Worm (Caenorhabditis elegans) whole organism, young adult: Measurements from ENCODE around the gene arrd-13.

ENCODE experiments used
- B0261.1 ChIP-seq: sonication (generic microtip); optimal IDR thresholded peaks from 2 replicates; lab custom pipeline; 2016; ENCODE audit warnings: mild to moderate bottlenecking, missing genetic modification characterization, moderate library complexity, missing compliant biosample characterization
- F37B4.10 ChIP-seq: fragments of 200-800 bp; sonication (Bioruptor generic); IDR thresholded peaks from 2 replicates; pipeline ENCODE4 v1.3.6; 2022; ENCODE audit warnings: missing genetic modification characterization, missing compliant biosample characterization
- K12H6.12 ChIP-seq: fragments of 200-800 bp; sonication (Bioruptor generic); optimal IDR thresholded peaks from 2 replicates; lab custom pipeline; 2018; ENCODE audit warnings: mild to moderate bottlenecking, missing genetic modification characterization, missing compliant biosample characterization
- T07F8.4 ChIP-seq: sonication (generic microtip); optimal IDR thresholded peaks from 2 replicates; lab custom pipeline; 2016; ENCODE audit warnings: mild to moderate bottlenecking, missing genetic modification characterization, moderate library complexity, missing compliant biosample characterization
- Y53F4B.3 ChIP-seq: fragments of 200-800 bp; sonication (Bioruptor generic); IDR thresholded peaks from 2 replicates; pipeline ENCODE4 v1.3.6; 2022; ENCODE audit warnings: missing genetic modification reagents, missing genetic modification characterization, missing compliant biosample characterization
- ccch-3 ChIP-seq: fragments of 200-800 bp; sonication (Bioruptor generic); optimal IDR thresholded peaks from 2 replicates; lab custom pipeline; 2018; ENCODE audit warnings: mild to moderate bottlenecking, missing genetic modification characterization, missing compliant biosample characterization
- ceh-40 ChIP-seq: fragments of 200-800 bp; sonication (Bioruptor generic); IDR thresholded peaks from 2 replicates; pipeline ENCODE4 v1.3.6; 2022; ENCODE audit warnings: missing genetic modification characterization, missing compliant biosample characterization
- ceh-58 ChIP-seq: fragments of 200-800 bp; sonication (Bioruptor generic); IDR thresholded peaks from 2 replicates; pipeline ENCODE4 v1.3.6; 2022; ENCODE audit warnings: missing genetic modification characterization, missing compliant biosample characterization
- dpl-1 ChIP-seq: fragments of 150-350 bp; optimal IDR thresholded peaks from 2 replicates; lab custom pipeline; 2014; ENCODE audit warnings: missing biosample characterization, missing genetic modification reagents, missing genetic modification characterization
- egl-18 ChIP-seq: fragments of 200-800 bp; sonication (Bioruptor generic); IDR thresholded peaks from 2 replicates; pipeline ENCODE4 v1.3.6; 2022; ENCODE audit warnings: missing genetic modification reagents, missing genetic modification characterization, missing compliant biosample characterization
- egrh-3 ChIP-seq: fragments of 200-800 bp; sonication (Bioruptor generic); IDR thresholded peaks from 2 replicates; pipeline ENCODE4 v1.3.6; 2022; ENCODE audit warnings: missing genetic modification reagents, missing genetic modification characterization, missing compliant biosample characterization
- hsf-1 ChIP-seq: fragments of 200-800 bp; sonication (Bioruptor generic); IDR thresholded peaks from 2 replicates; pipeline ENCODE4 v1.3.6; 2022; ENCODE audit warnings: missing genetic modification reagents, missing genetic modification characterization, missing compliant biosample characterization
- lin-35 ChIP-seq, 3 experiments: fragments of 150-350 bp in 2 of 3; sonication (generic microtip) in 1 of 3; optimal IDR thresholded peaks; 2 replicates each; lab custom pipeline; 2014 to 2018; ENCODE audit warnings: missing biosample characterization in 3 of 3, missing genetic modification characterization in 3 of 3, missing genetic modification reagents in 3 of 3
- lin-40 ChIP-seq: sonication (generic microtip); optimal IDR thresholded peaks from 2 replicates; lab custom pipeline; 2016; ENCODE audit warnings: missing genetic modification characterization, mild to moderate bottlenecking, missing compliant biosample characterization, missing genotype, missing genetic modification reagents
- madf-8 ChIP-seq: fragments of 200-800 bp; sonication (Bioruptor generic); conservative IDR thresholded peaks from 2 replicates; pipeline ENCODE4 v1.3.6; 2022; ENCODE audit warnings: missing genetic modification reagents, missing genetic modification characterization, missing compliant biosample characterization
- mcd-1 ChIP-seq: fragments of 200-800 bp; sonication (Bioruptor generic); IDR thresholded peaks from 2 replicates; pipeline ENCODE4 v1.3.6; 2022; ENCODE audit warnings: missing genetic modification reagents, missing genetic modification characterization, missing compliant biosample characterization
- mel-28 ChIP-seq: sonication (generic microtip); optimal IDR thresholded peaks from 2 replicates; lab custom pipeline; 2016; ENCODE audit warnings: borderline replicate concordance, mild to moderate bottlenecking, missing genetic modification characterization, missing compliant biosample characterization
- nfyb-1 ChIP-seq: fragments of 200-800 bp; sonication (Bioruptor generic); IDR thresholded peaks from 2 replicates; pipeline ENCODE4 v1.3.6; 2022; ENCODE audit warnings: missing genetic modification reagents, missing genetic modification characterization, missing compliant biosample characterization
- nhr-179 ChIP-seq: sonication (generic microtip); optimal IDR thresholded peaks from 2 replicates; lab custom pipeline; 2016; ENCODE audit warnings: mild to moderate bottlenecking, missing genetic modification characterization, missing compliant biosample characterization
- nhr-27 ChIP-seq: fragments of 200-800 bp; sonication (Bioruptor generic); optimal IDR thresholded peaks from 2 replicates; lab custom pipeline; 2018; ENCODE audit warnings: mild to moderate bottlenecking, missing genetic modification characterization, moderate library complexity, missing compliant biosample characterization
- nhr-90 ChIP-seq: sonication (generic microtip); optimal IDR thresholded peaks from 2 replicates; lab custom pipeline; 2016; ENCODE audit warnings: missing genotype, mild to moderate bottlenecking, missing genetic modification characterization, missing compliant biosample characterization
- rpc-1 ChIP-seq, 2 experiments: fragments of 150-350 bp in 1 of 2; sonication (generic microtip) in 1 of 2; optimal IDR thresholded peaks; 2 replicates each; lab custom pipeline; 2014 to 2018; ENCODE audit warnings: missing biosample characterization in 1 of 2, missing genetic modification characterization in 1 of 2, missing genetic modification reagents in 1 of 2, missing genotype in 1 of 2
- snpc-1.1 ChIP-seq: sonication (generic microtip); optimal IDR thresholded peaks from 2 replicates; lab custom pipeline; 2017; ENCODE audit warnings: missing genetic modification characterization, mild to moderate bottlenecking, missing compliant biosample characterization, antibody characterized with exemption, moderate library complexity, missing genotype, missing genetic modification reagents; ENCODE audit not compliant: insufficient read depth
- snpc-1.3 ChIP-seq: sonication (generic microtip); optimal IDR thresholded peaks from 2 replicates; lab custom pipeline; 2017; ENCODE audit warnings: missing genetic modification characterization, mild to moderate bottlenecking, missing compliant biosample characterization, antibody characterized with exemption, moderate library complexity, missing genotype, missing genetic modification reagents; ENCODE audit not compliant: insufficient read depth
- snpc-3.4 ChIP-seq: sonication (generic microtip); optimal IDR thresholded peaks from 2 replicates; lab custom pipeline; 2017; ENCODE audit warnings: missing genetic modification characterization, mild to moderate bottlenecking, missing compliant biosample characterization, antibody characterized with exemption, moderate library complexity, missing genotype, missing genetic modification reagents
- snpc-4 ChIP-seq, 5 experiments: fragments of 150-350 bp in 1 of 5; sonication (generic microtip) in 4 of 5; optimal IDR thresholded peaks; 2 replicates each; lab custom pipeline; 2014 to 2018; ENCODE audit warnings: missing genetic modification characterization in 5 of 5, missing biosample characterization in 3 of 5, antibody characterized with exemption in 2 of 5, mild to moderate bottlenecking in 2 of 5, missing compliant biosample characterization in 2 of 5, missing genotype in 2 of 5, moderate library complexity in 2 of 5, missing genetic modification reagents in 1 of 5
- unc-62 ChIP-seq: fragments of 150-350 bp; optimal IDR thresholded peaks from 2 replicates; lab custom pipeline; 2014; ENCODE audit warnings: missing biosample characterization, missing genetic modification reagents, missing genetic modification characterization
- zfh-2 ChIP-seq: fragments of 200-800 bp; sonication (Bioruptor generic); conservative IDR thresholded peaks from 2 replicates; pipeline ENCODE4 v1.3.6; 2022; ENCODE audit warnings: missing genetic modification reagents, missing genetic modification characterization, missing compliant biosample characterization
- ztf-28 ChIP-seq: fragments of 200-800 bp; sonication (Bioruptor generic); IDR thresholded peaks from 2 replicates; pipeline ENCODE4 v1.3.6; 2022; ENCODE audit warnings: missing genetic modification reagents, missing genetic modification characterization, missing compliant biosample characterization

arrd-13 gene

DNA sequence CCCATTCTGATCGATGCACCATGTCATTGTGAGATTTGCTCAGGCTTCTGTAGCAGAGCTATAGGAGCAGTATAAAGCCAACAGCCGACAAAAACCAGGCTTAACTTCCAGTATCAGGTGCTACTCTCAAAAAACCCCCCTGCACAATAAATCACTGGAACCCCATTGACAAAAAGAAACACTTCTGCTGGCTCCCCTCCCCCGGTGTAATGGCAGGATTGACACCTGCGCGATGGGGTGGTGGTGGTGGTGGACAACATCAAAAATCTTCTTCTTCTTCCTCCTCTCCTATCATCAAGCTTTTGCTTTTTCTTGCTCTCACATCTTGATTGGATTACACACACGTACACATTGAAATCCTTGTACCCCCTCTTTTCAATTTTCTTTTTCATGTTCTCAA, 31.5 kb downstream of the arrd-13 start:
- no peak for TF ChIP-seq ceh-40 (GFP tag; lab: Robert Waterston, UW)
- TF ChIP-seq snpc-1.3, result no peak
- no peak for TF ChIP-seq ccch-3 (GFP tag; lab: Kevin White, UChicago)

DNA sequence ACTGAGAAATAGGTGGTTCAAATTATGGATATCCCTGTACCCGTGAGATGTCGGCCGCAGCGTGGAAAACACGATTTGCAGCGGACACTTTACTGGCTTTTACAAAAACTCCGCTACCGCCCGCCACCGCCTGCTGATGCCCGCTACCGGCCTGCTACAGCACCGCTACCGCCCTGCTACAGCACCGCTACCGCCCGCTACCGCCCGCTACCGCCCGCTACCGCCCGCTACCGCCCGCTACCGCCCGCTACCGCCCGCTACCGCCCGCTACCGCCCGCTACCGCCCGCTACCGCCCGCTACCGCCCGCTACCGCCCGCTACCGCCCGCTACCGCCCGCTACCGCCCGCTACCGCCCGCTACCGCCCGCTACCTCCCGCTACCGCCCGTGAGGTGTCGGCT, 32.5 kb downstream of the arrd-13 start:
- TF ChIP-seq zfh-2 (GFP tag; lab: Robert Waterston, UW), result peak; percentile 92
- TF ChIP-seq egrh-3, result peak; percentile 96

DNA sequence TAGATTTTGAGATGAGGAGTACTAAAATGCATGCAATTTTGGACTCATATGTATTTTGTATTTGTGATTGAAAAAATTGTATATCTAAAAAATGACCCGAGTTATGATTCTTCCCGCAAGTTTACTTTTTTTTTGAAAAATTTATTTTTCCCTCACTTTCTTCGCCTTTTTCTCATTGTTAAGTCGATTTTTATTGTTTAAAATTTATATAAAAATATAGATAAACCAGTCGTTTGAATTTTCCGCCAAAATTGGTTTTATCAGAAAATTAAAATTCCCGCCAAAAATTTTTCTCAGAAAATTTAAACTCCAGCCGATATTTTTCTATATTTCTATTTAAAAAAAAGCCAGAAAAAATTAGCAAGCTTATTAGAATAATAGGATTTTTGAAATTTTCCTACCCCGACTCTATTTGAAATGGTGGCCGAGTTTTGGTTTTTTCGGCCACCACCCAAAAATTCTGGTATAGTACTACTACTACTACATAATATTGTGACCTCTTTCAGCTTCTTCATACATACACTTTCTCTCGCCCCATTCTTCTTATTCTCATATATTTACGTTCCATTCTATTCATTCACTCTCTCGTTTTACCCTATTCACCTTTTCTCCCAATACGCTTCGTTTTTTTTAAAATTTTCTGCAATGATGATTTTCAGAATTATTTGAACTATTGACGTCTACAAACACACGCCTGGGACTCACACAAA, 33.5 kb downstream of the arrd-13 start, which contains the start of gene ZK131.11:
ZK131.11 (plus strand) TSS at position 660 of the 710 bp plus-strand sequence.
- TF ChIP-seq Y53F4B.3 (GFP tag; lab: Robert Waterston, UW), result no peak
- TF ChIP-seq egl-18 (GFP tag; lab: Robert Waterston, UW), result no peak
- no peak for TF ChIP-seq madf-8 (GFP tag; lab: Robert Waterston, UW)

DNA sequence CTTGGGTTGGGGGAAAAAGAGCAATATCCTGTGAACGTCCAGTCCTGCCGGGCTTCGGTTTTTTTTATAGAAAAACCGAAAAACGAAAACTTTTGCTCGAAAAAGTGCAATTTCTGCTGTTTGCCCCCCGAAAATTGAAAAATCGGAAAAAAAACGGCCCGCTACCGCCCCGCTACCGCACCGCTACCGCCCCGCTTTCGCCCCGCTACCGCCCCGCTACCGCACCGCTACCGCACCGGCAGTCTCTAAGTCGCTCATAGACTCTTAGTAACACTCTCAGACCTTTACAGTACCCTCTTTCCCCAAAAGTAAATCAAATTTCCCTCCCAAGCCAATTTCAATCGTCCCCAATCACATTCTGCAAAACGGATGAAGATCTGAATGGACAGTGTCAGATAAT, 37.0 kb downstream of the arrd-13 start:
- no peak for TF ChIP-seq nhr-27 (tag; lab: Kevin White, UChicago)
- no peak for TF ChIP-seq madf-8 (GFP tag; lab: Robert Waterston, UW)
- TF ChIP-seq snpc-4 (GFP tag; optimal IDR thresholded peaks at IDR 0.05; lab: Kevin White, UChicago), result no peak
- TF ChIP-seq snpc-4 (tag; optimal IDR thresholded peaks at IDR 0.05; lab: Kevin White, UChicago), result no peak
- TF ChIP-seq egrh-3, result peak; percentile 50; the same call in 1 of the 2 replicates
- peak; percentile 79 for TF ChIP-seq zfh-2 (GFP tag; lab: Robert Waterston, UW)
- TF ChIP-seq, all 124 proteins: peak for 2

DNA sequence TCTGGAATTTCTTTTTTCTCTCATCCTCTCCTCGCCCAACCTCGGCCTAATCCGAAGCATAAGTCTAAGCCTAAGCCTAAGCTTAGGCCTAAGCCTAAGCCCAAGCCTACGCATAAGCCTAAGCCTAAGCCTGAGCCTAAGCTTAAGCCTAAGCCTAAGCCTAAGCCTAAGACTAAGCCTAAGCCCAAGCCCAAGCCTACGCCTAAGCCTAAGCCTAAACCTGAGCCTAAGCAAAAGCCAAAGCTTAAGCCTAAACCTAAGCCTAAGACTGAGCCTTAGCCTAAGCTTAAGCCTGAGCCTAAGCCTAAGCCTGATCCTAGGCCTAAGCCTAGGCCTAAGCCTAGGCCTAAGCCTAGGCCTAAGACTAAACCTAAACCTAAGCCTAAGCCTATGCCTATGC, 38.1 kb downstream of the arrd-13 start:
- TF ChIP-seq hsf-1 (GFP tag; lab: Robert Waterston, UW) (no peak), dpl-1 (GFP tag; lab: Kevin White, UChicago) (no peak), T07F8.4 (no peak), unc-62 (GFP tag; lab: Kevin White, UChicago) (no peak), F37B4.10 (GFP tag; lab: Robert Waterston, UW) (no peak), mel-28 (tag; lab: Kevin White, UChicago) (no peak), ceh-58 (GFP tag; lab: Robert Waterston, UW) (no peak), nfyb-1 (no peak), rpc-1 (optimal IDR thresholded peaks at IDR 0.05; lab: Kevin White, UChicago) (no peak), rpc-1 (tag; optimal IDR thresholded peaks at IDR 0.05; lab: Kevin White, UChicago) (no peak), mcd-1 (GFP tag; lab: Robert Waterston, UW) (no peak), nhr-179 (no peak), lin-35 (GFP tag; optimal IDR thresholded peaks at IDR 0.05; lab: Kevin White, UChicago) (no peak), nhr-90 (tag; lab: Kevin White, UChicago) (no peak), snpc-1.1 (tag; lab: Kevin White, UChicago) (no peak), ztf-28 (GFP tag; lab: Robert Waterston, UW) (no peak), B0261.1 (tag; lab: Kevin White, UChicago) (no peak), lin-40 (tag; lab: Kevin White, UChicago) (no peak), snpc-3.4 (tag; lab: Kevin White, UChicago) (no peak), K12H6.12 (tag; lab: Kevin White, UChicago) (no peak)
